Fruit fly (Drosophila melanogaster): ENCODE results near the gene CkIIalpha-i1.

The CkIIalpha-i1 gene

DNA sequence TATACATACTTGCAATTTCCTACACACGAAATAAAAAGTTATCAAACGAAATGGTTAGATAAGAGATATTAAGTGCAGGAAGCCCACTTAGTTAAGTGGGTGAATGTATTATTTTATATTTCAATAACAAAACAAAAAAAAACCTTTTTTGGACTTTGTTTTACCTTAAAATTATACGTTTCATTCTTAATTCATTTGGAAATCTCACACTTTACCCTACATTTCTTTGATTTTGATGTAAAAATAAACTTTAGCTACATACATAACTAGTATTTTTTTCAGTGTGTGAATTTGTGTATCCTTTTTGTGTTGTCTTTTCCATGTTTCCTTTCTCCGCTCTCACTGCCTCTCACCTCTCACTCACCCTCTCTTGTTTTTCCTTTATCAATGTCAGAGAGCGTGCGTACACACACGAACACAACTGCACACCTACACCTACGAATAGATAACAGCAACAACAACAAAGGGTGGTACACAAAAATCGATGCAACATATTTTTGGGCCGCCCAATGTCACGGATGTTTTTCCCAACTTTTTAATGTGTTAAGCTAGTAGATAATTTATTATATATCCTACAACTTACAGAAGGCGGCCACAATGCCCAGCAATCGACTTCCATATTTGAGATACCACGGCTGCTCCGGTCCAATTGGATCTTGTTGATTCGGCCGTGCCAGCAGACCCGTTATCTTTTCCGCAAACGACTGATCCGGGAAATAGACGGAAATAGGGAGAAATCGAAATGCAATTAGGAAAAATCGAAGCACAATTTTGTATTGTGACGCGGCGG, 1.2 kb upstream of the CkIIalpha-i1 start (continued):
- TF ChIP-seq CG11762 (GFP tag; optimal IDR thresholded peaks at IDR 0.05; ENCODE audit: insufficient read depth) (peak; percentile 96), CG6792 (GFP tag; optimal IDR thresholded peaks at IDR 0.05) (peak; percentile 95), Blimp-1 (GFP tag; optimal IDR thresholded peaks at IDR 0.05) (peak; percentile 74), CG1621 (tag; optimal IDR thresholded peaks at IDR 0.05) (peak; percentile 81), fd59A (GFP tag; optimal IDR thresholded peaks at IDR 0.05) (peak; percentile 86), Hr38 (GFP tag; optimal IDR thresholded peaks at IDR 0.05) (no peak), CG11294 (GFP tag; IDR thresholded peaks at IDR 0.05) (peak; percentile 78; the same call in 1 of the 2 replicates), CG3919 (GFP tag; optimal IDR thresholded peaks at IDR 0.05) (peak; percentile 96), cyc (GFP tag; optimal IDR thresholded peaks at IDR 0.05) (peak; percentile 90), CG3032 (tag; optimal IDR thresholded peaks at IDR 0.05) (peak; percentile 90), ss (GFP tag; optimal IDR thresholded peaks at IDR 0.05) (peak; percentile 84 to 90), lz (GFP tag; optimal IDR thresholded peaks at IDR 0.05) (peak; percentile 93)

DNA sequence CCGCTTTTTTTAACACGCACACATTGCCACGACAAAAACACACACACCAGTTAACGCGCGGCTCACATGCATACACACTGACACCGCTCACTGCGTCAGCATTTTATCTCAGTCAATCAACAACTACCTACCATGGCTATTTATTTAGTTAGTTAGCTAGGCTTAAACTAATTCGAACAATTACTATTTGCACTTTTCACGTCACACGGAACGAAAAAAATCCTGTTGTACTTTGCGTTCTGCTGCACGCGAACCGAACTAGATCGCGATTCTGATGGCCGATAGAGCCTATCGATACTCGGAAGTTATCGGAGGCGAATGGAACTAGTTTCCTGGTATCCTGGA, 664 bp upstream of the CkIIalpha-i1 start, which contains the start of gene fwe:
Gene fwe (minus strand): TSS at position 268 of the 345 bp plus-strand sequence.
- TF ChIP-seq spab (GFP tag; optimal IDR thresholded peaks at IDR 0.05) (no peak), Gug (GFP tag; IDR thresholded peaks at IDR 0.05) (no peak), cyc (GFP tag; optimal IDR thresholded peaks at IDR 0.05) (no peak), fd85E (GFP tag; optimal IDR thresholded peaks at IDR 0.05) (no peak), CG6854 (GFP tag; optimal IDR thresholded peaks at IDR 0.05) (no peak), Eip75B (GFP tag; optimal IDR thresholded peaks at IDR 0.05) (no peak), CG8632 (GFP tag; optimal IDR thresholded peaks at IDR 0.05) (no peak), CG16779 (tag; optimal IDR thresholded peaks at IDR 0.05) (no peak), Hr39 (GFP tag; optimal IDR thresholded peaks at IDR 0.05) (no peak), CG11762 (GFP tag; optimal IDR thresholded peaks at IDR 0.05; ENCODE audit: insufficient read depth) (no peak), CG34406 (GFP tag; optimal IDR thresholded peaks at IDR 0.05) (no peak), CG6163 (GFP tag; IDR thresholded peaks at IDR 0.05) (no peak), ss (GFP tag; optimal IDR thresholded peaks at IDR 0.05) (no peak), CG7368 (GFP tag; optimal IDR thresholded peaks at IDR 0.05) (no peak), net (GFP tag; optimal IDR thresholded peaks at IDR 0.05) (no peak), CG8319 (GFP tag; optimal IDR thresholded peaks at IDR 0.05) (no peak)

DNA sequence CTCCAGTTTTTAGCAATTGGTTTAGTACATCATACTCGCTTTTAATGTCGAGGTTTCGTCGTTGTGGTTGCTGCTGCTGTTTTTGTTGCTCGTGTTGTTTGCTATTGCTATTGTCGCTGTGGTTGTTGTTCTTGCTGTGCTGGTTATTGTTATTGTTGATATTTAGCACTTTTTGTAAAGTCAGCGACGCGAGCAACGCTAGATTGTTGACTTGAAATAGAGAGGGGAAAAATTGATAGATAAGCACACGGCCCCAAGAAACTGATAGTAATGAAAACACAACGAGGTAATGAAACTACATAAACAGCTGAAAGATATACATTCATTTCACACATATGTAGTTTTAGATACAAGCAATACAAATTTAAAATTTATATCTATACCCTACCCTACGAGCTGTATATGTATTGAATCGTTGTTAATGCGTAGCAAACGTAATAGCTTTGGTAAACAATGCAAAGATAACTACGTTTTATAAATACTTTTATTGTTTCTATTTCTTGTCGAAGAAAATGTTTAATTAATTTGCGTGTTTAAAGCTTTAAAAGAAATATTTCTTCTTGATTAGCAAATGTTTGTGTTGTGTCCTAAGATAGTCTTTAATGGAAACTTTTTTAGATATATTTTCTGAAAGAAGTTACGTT, 7.1 kb downstream of the CkIIalpha-i1 start:
- TF ChIP-seq Hr38 (GFP tag; optimal IDR thresholded peaks at IDR 0.05): no peak
- TF ChIP-seq svp (GFP tag): no peak
- peak; percentile 6 for TF ChIP-seq Eip78C (GFP tag)
- TF ChIP-seq topi (GFP tag; optimal IDR thresholded peaks at IDR 0.05): no peak
- TF ChIP-seq fkh (GFP tag; optimal IDR thresholded peaks at IDR 0.05): peak; percentile 90
- peak; percentile 9 for TF ChIP-seq CG16779 (tag; optimal IDR thresholded peaks at IDR 0.05)
- TF ChIP-seq dac (GFP tag; optimal IDR thresholded peaks at IDR 0.05): no peak
- TF ChIP-seq Met (GFP tag; optimal IDR thresholded peaks at IDR 0.05): no peak

DNA sequence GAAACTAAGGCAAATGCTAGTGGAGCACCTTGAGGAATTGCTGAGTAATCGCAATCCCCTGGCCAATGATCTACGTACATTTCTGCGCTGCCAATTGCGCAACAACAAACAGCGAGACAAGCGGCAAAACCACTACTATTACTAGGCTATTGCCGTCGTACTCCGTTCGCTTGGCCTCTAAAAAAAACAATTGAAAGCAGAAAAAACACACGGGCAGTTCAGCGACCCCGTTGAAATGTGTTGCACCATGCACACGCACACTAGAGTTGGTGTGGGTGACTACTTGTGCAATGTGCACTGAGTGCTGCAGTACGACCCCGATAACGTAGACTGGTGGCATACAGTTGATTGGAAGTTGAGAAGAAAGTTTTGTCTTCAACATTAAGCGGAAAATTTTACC, 7.8 kb downstream of the CkIIalpha-i1 start:
- TF ChIP-seq spab (GFP tag; optimal IDR thresholded peaks at IDR 0.05): no peak
- TF ChIP-seq svp (GFP tag): no peak
- TF ChIP-seq ss (GFP tag; optimal IDR thresholded peaks at IDR 0.05): peak in 1 of 2 experiments; percentile 0
- no peak for TF ChIP-seq CG11902 (GFP tag; optimal IDR thresholded peaks at IDR 0.05)
- no peak for TF ChIP-seq Sox15 (GFP tag; optimal IDR thresholded peaks at IDR 0.05)
- TF ChIP-seq CG34406 (GFP tag; optimal IDR thresholded peaks at IDR 0.05): no peak
- TF ChIP-seq salr (GFP tag; optimal IDR thresholded peaks at IDR 0.05): peak in 1 of 2 experiments; percentile 6
- TF ChIP-seq dac (GFP tag; optimal IDR thresholded peaks at IDR 0.05): no peak
- TF ChIP-seq fd85E (GFP tag; optimal IDR thresholded peaks at IDR 0.05): no peak
- TF ChIP-seq CG4318 (GFP tag; optimal IDR thresholded peaks at IDR 0.05): no peak
- no peak for TF ChIP-seq CG6854 (GFP tag; optimal IDR thresholded peaks at IDR 0.05)
- TF ChIP-seq Sox14 (GFP tag; optimal IDR thresholded peaks at IDR 0.05): no peak
- no peak; the same call in 1 of the 2 replicates for TF ChIP-seq CG11294 (GFP tag; IDR thresholded peaks at IDR 0.05)
- no peak for TF ChIP-seq CG10631 (GFP tag; optimal IDR thresholded peaks at IDR 0.05)
- no peak for TF ChIP-seq Ets96B (tag; optimal IDR thresholded peaks at IDR 0.05)
- TF ChIP-seq CG15336 (GFP tag; IDR thresholded peaks at IDR 0.05): peak; percentile 40; the same call in 1 of the 2 replicates
- TF ChIP-seq eg (GFP tag; IDR thresholded peaks at IDR 0.05): peak; percentile 59; the same call in 1 of the 3 replicates
- TF ChIP-seq OdsH (GFP tag; optimal IDR thresholded peaks at IDR 0.05): no peak
- no peak for TF ChIP-seq lz (GFP tag; optimal IDR thresholded peaks at IDR 0.05)
- no peak for TF ChIP-seq CG16779 (tag; optimal IDR thresholded peaks at IDR 0.05)
- peak; percentile 18 for TF ChIP-seq net (GFP tag; optimal IDR thresholded peaks at IDR 0.05)
- TF ChIP-seq CG3032 (tag; optimal IDR thresholded peaks at IDR 0.05): no peak
- TF ChIP-seq CG6808 (GFP tag; optimal IDR thresholded peaks at IDR 0.05): no peak
- peak; percentile 49; the same call in 1 of the 2 replicates for TF ChIP-seq Gug (GFP tag; IDR thresholded peaks at IDR 0.05)
- TF ChIP-seq Blimp-1 (GFP tag; optimal IDR thresholded peaks at IDR 0.05): no peak

Data from whole organism, prepupa.